Worm (Caenorhabditis elegans): ENCODE measurements around the gene mps-1.
A peak's percentile ranks its signal among the peaks of the same experiment; 100 is the strongest.

mps-1 gene

DNA sequence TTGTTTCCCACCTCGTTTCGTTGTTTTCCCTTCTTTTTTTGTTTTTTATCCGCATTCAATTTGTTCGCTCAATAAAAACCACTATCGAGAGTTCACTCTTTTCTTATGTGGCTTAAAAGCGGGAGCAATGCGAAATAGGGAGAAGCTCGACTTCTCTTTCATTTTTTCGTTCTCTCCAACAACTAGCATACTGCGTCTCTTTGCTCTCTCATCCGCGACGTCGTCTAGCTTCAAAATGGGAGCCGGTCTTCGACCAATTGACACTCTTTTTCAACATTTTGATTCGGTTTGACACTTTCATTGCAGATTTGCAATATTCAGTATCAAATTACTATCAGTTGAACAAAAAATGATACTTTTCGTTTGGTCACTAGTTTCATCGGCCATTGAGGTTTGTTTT lies 20.2 kb downstream of the mps-1 start, which contains the start of gene bpl-1:
TSS of gene bpl-1 (plus strand) at position 301 of the 400 bp plus-strand sequence.
- TF ChIP-seq nfyb-1 (GFP tag; IDR thresholded peaks at IDR 0.05): 0 out of 2 replicates have a peak, but pooled peaks have one; percentile 15
- no peak for TF ChIP-seq Y53F4B.3 (GFP tag; IDR thresholded peaks at IDR 0.05)

DNA sequence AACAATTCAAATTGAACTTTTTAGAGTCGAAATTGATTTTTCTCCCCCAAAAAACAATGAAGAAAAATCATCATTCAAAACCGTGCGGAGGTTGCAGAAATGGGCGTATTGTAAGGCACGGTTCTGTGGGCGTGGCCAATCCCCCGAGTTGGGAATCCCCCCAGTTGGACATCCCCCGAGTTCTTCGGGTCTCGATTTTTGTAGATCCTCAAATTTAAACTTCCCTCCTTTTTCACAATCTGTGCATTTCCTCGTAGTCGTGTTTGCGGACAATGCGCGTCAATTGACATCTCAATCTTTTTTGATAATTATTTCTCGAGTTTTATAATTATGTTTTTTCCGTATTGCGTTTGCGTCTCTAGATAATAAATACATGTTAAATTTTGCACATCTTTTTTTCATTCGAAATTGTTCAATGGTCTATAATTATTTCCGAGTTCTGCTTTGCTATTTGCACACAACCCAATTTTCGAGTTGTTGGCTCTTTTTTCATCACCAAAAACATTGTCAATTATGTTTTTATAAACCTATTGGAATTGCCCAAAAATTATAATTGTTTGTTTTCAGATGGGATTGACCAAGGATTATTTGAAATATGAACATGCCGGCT lies 24.3 kb downstream of the mps-1 start, which contains the start of gene F13H8.2:
TSS of gene F13H8.2 (plus strand) at position 560 of the 610 bp plus-strand sequence.
- TF ChIP-seq ceh-58 (GFP tag; IDR thresholded peaks at IDR 0.05) (no peak), rcor-1 (GFP tag; IDR thresholded peaks at IDR 0.05) (peak; percentile 92), hlh-26 (GFP tag; conservative IDR thresholded peaks at IDR 0.05) (no peak), F10E7.11 (tag; optimal IDR thresholded peaks at IDR 0.05) (no peak), egl-18 (GFP tag; IDR thresholded peaks at IDR 0.05) (no peak), ztf-26 (tag; optimal IDR thresholded peaks at IDR 0.05) (peak; percentile 13), let-526 (GFP tag; IDR thresholded peaks at IDR 0.05) (0 out of 2 replicates have a peak, but pooled peaks have one; percentile 9), dpl-1 (GFP tag; optimal IDR thresholded peaks at IDR 0.05) (peak; percentile 68), ceh-79 (tag; optimal IDR thresholded peaks at IDR 0.05) (no peak), B0336.3 (GFP tag; IDR thresholded peaks at IDR 0.05) (no peak; the same call in 1 of the 2 replicates), mcd-1 (GFP tag; IDR thresholded peaks at IDR 0.05) (peak; percentile 90), mxl-1 (tag; optimal IDR thresholded peaks at IDR 0.05) (no peak), hrde-1 (tag; optimal IDR thresholded peaks at IDR 0.05; ENCODE audit: borderline replicate concordance) (no peak), hlh-12 (tag; optimal IDR thresholded peaks at IDR 0.05) (no peak), pbrm-1 (GFP tag; IDR thresholded peaks at IDR 0.05) (peak; percentile 92), cebp-1 (GFP tag; IDR thresholded peaks at IDR 0.05) (peak; percentile 48; the same call in 1 of the 2 replicates), cebp-1 (tag; optimal IDR thresholded peaks at IDR 0.05) (no peak), F57C9.4 (tag; optimal IDR thresholded peaks at IDR 0.05) (no peak), atf-7 (tag; optimal IDR thresholded peaks at IDR 0.05) (no peak), ztf-3 (GFP tag; optimal IDR thresholded peaks at IDR 0.05) (no peak), C17E4.6 (GFP tag; IDR thresholded peaks at IDR 0.05) (peak; percentile 70; the same call in 1 of the 2 replicates), lsy-27 (tag; optimal IDR thresholded peaks at IDR 0.05; ENCODE audit: borderline replicate concordance, insufficient read depth) (no peak), xnd-1 (tag; optimal IDR thresholded peaks at IDR 0.05) (no peak), repo-1 (tag; optimal IDR thresholded peaks at IDR 0.05) (no peak), nhr-90 (tag; optimal IDR thresholded peaks at IDR 0.05) (no peak), nfya-1 (tag; optimal IDR thresholded peaks at IDR 0.05; ENCODE audit: borderline replicate concordance, insufficient read depth) (no peak), fkh-3 (tag; optimal IDR thresholded peaks at IDR 0.05) (no peak), F23B12.7 (tag; optimal IDR thresholded peaks at IDR 0.05; ENCODE audit: insufficient read depth) (peak; percentile 95), gei-17 (GFP tag; optimal IDR thresholded peaks at IDR 0.05) (no peak), aptf-3 (GFP tag; IDR thresholded peaks at IDR 0.05) (no peak), madf-6 (GFP tag; IDR thresholded peaks at IDR 0.05) (peak; percentile 82), F39B2.1 (GFP tag; IDR thresholded peaks at IDR 0.05) (no peak), lin-26 (GFP tag; IDR thresholded peaks at IDR 0.05) (no peak), F37B4.10 (GFP tag; IDR thresholded peaks at IDR 0.05) (no peak), F33H1.4 (GFP tag; IDR thresholded peaks at IDR 0.05) (peak; percentile 73), lir-1 (GFP tag; conservative IDR thresholded peaks at IDR 0.05) (peak; percentile 69), lin-40 (tag; optimal IDR thresholded peaks at IDR 0.05) (no peak), sea-2 (GFP tag; IDR thresholded peaks at IDR 0.05) (no peak), nhr-179 (tag; optimal IDR thresholded peaks at IDR 0.05) (no peak), K12H6.12 (tag; optimal IDR thresholded peaks at IDR 0.05) (peak; percentile 35), snpc-4 (GFP tag; optimal IDR thresholded peaks at IDR 0.05) (no peak), snpc-4 (tag; optimal IDR thresholded peaks at IDR 0.05) (peak in 1 of 4 experiments; percentile 18), rpc-1 (optimal IDR thresholded peaks at IDR 0.05) (no peak), rpc-1 (tag; optimal IDR thresholded peaks at IDR 0.05) (no peak), lin-54 (GFP tag; optimal IDR thresholded peaks at IDR 0.05) (peak; percentile 96)

Measured in whole organism, young adult.